Worm (Caenorhabditis elegans) whole organism, midembryonic: ENCODE results near the gene Y54G2A.16.

Source experiments
- cog-1 ChIP-seq: sonication (generic microtip); optimal IDR thresholded peaks from 2 replicates; lab custom pipeline; 2016; ENCODE audit warnings: missing genetic modification characterization, missing compliant biosample characterization
- flt-1 ChIP-seq: fragments of 200-800 bp; sonication (Bioruptor generic); IDR thresholded peaks from 2 replicates; pipeline ENCODE4 v1.3.6; 2022; ENCODE audit warnings: missing genetic modification characterization, missing compliant biosample characterization
- klf-2 ChIP-seq: fragments of 200-800 bp; sonication (Bioruptor generic); conservative IDR thresholded peaks from 2 replicates; pipeline ENCODE4 v1.3.6; 2022; ENCODE audit warnings: missing genetic modification reagents, missing genetic modification characterization, missing compliant biosample characterization
- ref-1 ChIP-seq: fragments of 200-800 bp; sonication (Bioruptor generic); conservative IDR thresholded peaks from 2 replicates; pipeline ENCODE4 v1.3.6; 2022; ENCODE audit warnings: missing genetic modification reagents, missing genetic modification characterization, missing compliant biosample characterization
- tab-1 ChIP-seq: fragments of 200-800 bp; sonication (Bioruptor generic); IDR thresholded peaks from 2 replicates; pipeline ENCODE4 v1.3.6; 2022; ENCODE audit warnings: missing genetic modification characterization, missing compliant biosample characterization
- ztf-23 ChIP-seq: fragments of 200-800 bp; sonication (Bioruptor generic); IDR thresholded peaks from 2 replicates; pipeline ENCODE4 v1.3.6; 2022; ENCODE audit warnings: missing genetic modification reagents, missing genetic modification characterization, missing compliant biosample characterization
- ztf-29 ChIP-seq: fragments of 200-800 bp; sonication (Bioruptor generic); IDR thresholded peaks from 2 replicates; pipeline ENCODE4 v1.3.6; 2022; ENCODE audit warnings: missing genetic modification reagents, missing genetic modification characterization, missing compliant biosample characterization

ce11 chrIV:2843882-2844281, 20.8 kb downstream of the Y54G2A.16 start, which contains the start of gene Y54G2A.15:
- no peak for TF ChIP-seq ztf-29 (GFP tag; lab: Robert Waterston, UW)
- no peak for TF ChIP-seq ztf-23 (GFP tag; lab: Robert Waterston, UW)
- TF ChIP-seq flt-1 (GFP tag; lab: Robert Waterston, UW): no peak
- no peak for TF ChIP-seq klf-2 (GFP tag; lab: Robert Waterston, UW)
- TF ChIP-seq cog-1 (tag; lab: Kevin White, UChicago): no peak
- TF ChIP-seq tab-1 (GFP tag; lab: Robert Waterston, UW): no peak
- TF ChIP-seq ref-1: no peak
